Fruit fly (Drosophila melanogaster): ENCODE data around the gene cic.

DNA sequence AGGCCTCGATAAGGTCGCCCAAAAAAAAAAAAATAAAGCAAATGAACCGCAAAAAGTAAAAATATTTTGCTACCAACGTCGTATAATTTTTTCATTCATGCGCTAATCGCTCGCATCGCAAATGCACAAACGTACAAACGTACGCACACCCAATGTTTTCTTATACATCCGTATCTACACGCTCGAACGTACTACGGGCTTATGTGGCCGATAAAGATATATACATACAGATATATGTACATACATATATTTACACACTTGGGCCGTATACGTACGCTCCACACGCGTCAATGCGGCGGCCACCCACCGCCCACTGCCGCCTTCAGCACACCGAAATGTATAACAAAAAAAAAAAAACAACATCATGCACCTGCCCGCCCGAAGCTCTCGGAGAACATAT is 13.4 kb downstream of the cic start:
- TF ChIP-seq CG9948 (tag; optimal IDR thresholded peaks at IDR 0.05) (no peak), EcR (GFP tag; optimal IDR thresholded peaks at IDR 0.05) (no peak), rn (GFP tag; IDR thresholded peaks at IDR 0.05) (no peak), Ets98B (GFP tag; IDR thresholded peaks at IDR 0.05) (no peak), Snoo (tag; optimal IDR thresholded peaks at IDR 0.05) (no peak), CG32121 (GFP tag; IDR thresholded peaks at IDR 0.05) (no peak), CG15710 (tag; optimal IDR thresholded peaks at IDR 0.05) (no peak), gl (tag; optimal IDR thresholded peaks at IDR 0.05) (no peak), fd96Ca (GFP tag; IDR thresholded peaks at IDR 0.05) (0 out of 3 replicates have a peak, but pooled peaks have one; percentile 17), CG4496 (GFP tag; IDR thresholded peaks at IDR 0.05) (no peak), Pif1B (GFP tag; optimal IDR thresholded peaks at IDR 0.05) (no peak), CG12605 (GFP tag; IDR thresholded peaks at IDR 0.05) (no peak), D1 (tag; optimal IDR thresholded peaks at IDR 0.05) (no peak), CG8301 (tag; optimal IDR thresholded peaks at IDR 0.05) (no peak)
